Worm (Caenorhabditis elegans): ENCODE results near the gene Y81B9A.1.

ce11 chrX:9243257-9243656, 51.0 kb downstream of the Y81B9A.1 start, which contains the start of gene gpa-12:
- TF ChIP-seq pha-4 (tag; optimal IDR thresholded peaks at IDR 0.05), result no peak
- no peak for TF ChIP-seq sdc-2 (tag; optimal IDR thresholded peaks at IDR 0.05)
- TF ChIP-seq nhr-11 (tag; optimal IDR thresholded peaks at IDR 0.05), result no peak
- no peak for TF ChIP-seq pqm-1 (tag; optimal IDR thresholded peaks at IDR 0.05)
- TF ChIP-seq dmd-4 (tag; optimal IDR thresholded peaks at IDR 0.05; ENCODE audit: borderline replicate concordance), result no peak
- no peak for TF ChIP-seq nhr-232 (tag; optimal IDR thresholded peaks at IDR 0.05)
- no peak for TF ChIP-seq mec-3 (tag; optimal IDR thresholded peaks at IDR 0.05; ENCODE audit: borderline replicate concordance)
- TF ChIP-seq ref-2 (tag; optimal IDR thresholded peaks at IDR 0.05), result no peak
- TF ChIP-seq unc-42 (tag; optimal IDR thresholded peaks at IDR 0.05), result no peak
- TF ChIP-seq ceh-14 (tag; optimal IDR thresholded peaks at IDR 0.05), result no peak
- no peak for TF ChIP-seq ama-1 (optimal IDR thresholded peaks at IDR 0.05)
- TF ChIP-seq ceh-31 (tag; optimal IDR thresholded peaks at IDR 0.05), result no peak
